Fruit fly (Drosophila melanogaster) whole organism, embryonic: Measurements from ENCODE around the gene ovm.
A peak's percentile ranks its signal among the peaks of the same experiment; 100 is the strongest.

Experiments
- Bdp1 ChIP-seq: fragments of 200-800 bp; sonication (Bioruptor generic); optimal IDR thresholded peaks from 3 replicates; lab custom pipeline; 2016; ENCODE audit warnings: missing biosample characterization, missing genetic modification characterization
- Bgb ChIP-seq: fragments of 200-800 bp; sonication (Bioruptor generic); IDR thresholded peaks from 2 replicates; pipeline ENCODE4 v1.3.6; 2022; ENCODE audit warnings: missing biosample characterization, missing genetic modification characterization; ENCODE audit not compliant: partially characterized antibody
- CG10366 ChIP-seq: fragments of 200-800 bp; sonication (Bioruptor generic); IDR thresholded peaks from 2 replicates; pipeline ENCODE4 v1.3.6; 2022; ENCODE audit warnings: missing biosample characterization, missing genetic modification characterization
- CG10959 ChIP-seq: fragments of 200-800 bp; sonication (Bioruptor generic); IDR thresholded peaks from 2 replicates; pipeline ENCODE4 v1.3.6; 2022; ENCODE audit warnings: missing biosample characterization, missing genetic modification characterization
- CG11456 ChIP-seq: fragments of 200-800 bp; sonication (Bioruptor generic); IDR thresholded peaks from 3 replicates; pipeline ENCODE4 v1.3.6; 2022; ENCODE audit warnings: missing biosample characterization, missing genetic modification characterization
- CG11504 ChIP-seq: fragments of 200-800 bp; sonication (Bioruptor generic); optimal IDR thresholded peaks from 3 replicates; lab custom pipeline; 2019; ENCODE audit warnings: missing biosample characterization, mild to moderate bottlenecking, missing genetic modification characterization, moderate library complexity
- CG11723 ChIP-seq: fragments of 200-800 bp; sonication (Bioruptor generic); optimal IDR thresholded peaks from 2 replicates; lab custom pipeline; 2017; ENCODE audit warnings: missing biosample characterization, mild to moderate bottlenecking, missing genetic modification characterization
- CG12155 ChIP-seq: fragments of 200-800 bp; sonication (Bioruptor generic); optimal IDR thresholded peaks from 3 replicates; lab custom pipeline; 2016; ENCODE audit warnings: missing biosample characterization, missing genetic modification characterization
- CG12659 ChIP-seq: fragments of 200-800 bp; sonication (Bioruptor generic); optimal IDR thresholded peaks from 3 replicates; lab custom pipeline; 2017; ENCODE audit warnings: mild to moderate bottlenecking, missing biosample characterization, missing genetic modification reagents, missing genetic modification characterization
- CG13287 ChIP-seq: fragments of 200-800 bp; sonication (Bioruptor generic); IDR thresholded peaks from 2 replicates; pipeline ENCODE4 v1.3.6; 2022; ENCODE audit warnings: missing biosample characterization, missing genetic modification characterization; ENCODE audit not compliant: partially characterized antibody
- CG14441 ChIP-seq: fragments of 200-800 bp; sonication (Bioruptor generic); IDR thresholded peaks from 2 replicates; pipeline ENCODE4 v1.3.6; 2022; ENCODE audit warnings: missing biosample characterization, missing genetic modification characterization
- CG17361 ChIP-seq: fragments of 200-800 bp; sonication (Bioruptor generic); IDR thresholded peaks from 3 replicates; pipeline ENCODE4 v1.3.6; 2022; ENCODE audit warnings: missing biosample characterization, missing genetic modification characterization
- CG3281 ChIP-seq: fragments of 200-800 bp; sonication (Bioruptor generic); optimal IDR thresholded peaks from 3 replicates; lab custom pipeline; 2017; ENCODE audit warnings: missing biosample characterization, mild to moderate bottlenecking, missing genetic modification characterization
- CG4730 ChIP-seq: fragments of 200-800 bp; sonication (Bioruptor generic); IDR thresholded peaks from 2 replicates; pipeline ENCODE4 v1.3.6; 2022; ENCODE audit warnings: missing biosample characterization, missing genetic modification characterization
- CG5245 ChIP-seq: fragments of 200-800 bp; sonication (Bioruptor generic); optimal IDR thresholded peaks from 3 replicates; lab custom pipeline; 2016; ENCODE audit warnings: missing biosample characterization, missing genetic modification characterization
- CG6254 ChIP-seq: fragments of 200-800 bp; sonication (Bioruptor generic); optimal IDR thresholded peaks from 3 replicates; lab custom pipeline; 2017; ENCODE audit warnings: mild to moderate bottlenecking, missing biosample characterization, missing genetic modification reagents, missing genetic modification characterization
- CG6813 ChIP-seq: fragments of 200-800 bp; sonication (Bioruptor generic); optimal IDR thresholded peaks from 2 replicates; lab custom pipeline; 2017; ENCODE audit warnings: missing biosample characterization, missing genetic modification characterization, mild to moderate bottlenecking, moderate library complexity, missing genetic modification reagents
- CG8388 ChIP-seq: fragments of 200-800 bp; sonication (Bioruptor generic); optimal IDR thresholded peaks from 2 replicates; lab custom pipeline; 2019; ENCODE audit warnings: missing biosample characterization, mild to moderate bottlenecking, missing genetic modification characterization, moderate library complexity
- CG9727 ChIP-seq: fragments of 200-800 bp; sonication (Bioruptor generic); optimal IDR thresholded peaks from 3 replicates; lab custom pipeline; 2017; ENCODE audit warnings: missing biosample characterization, mild to moderate bottlenecking, missing genetic modification characterization
- CG9932 ChIP-seq: fragments of 200-800 bp; sonication (Bioruptor generic); IDR thresholded peaks from 2 replicates; pipeline ENCODE4 v1.3.6; 2022; ENCODE audit warnings: missing biosample characterization, missing genetic modification characterization
- CkIIα-i1 ChIP-seq: fragments of 200-800 bp; sonication (Bioruptor generic); IDR thresholded peaks from 2 replicates; pipeline ENCODE4 v1.3.6; 2022; ENCODE audit warnings: missing biosample characterization, missing genetic modification characterization
- Dek ChIP-seq: fragments of 200-800 bp; sonication (Bioruptor generic); optimal IDR thresholded peaks from 3 replicates; lab custom pipeline; 2019; ENCODE audit warnings: missing biosample characterization, mild to moderate bottlenecking, missing genetic modification characterization, moderate library complexity
- Fer1 ChIP-seq: fragments of 200-800 bp; sonication (Bioruptor generic); optimal IDR thresholded peaks from 2 replicates; lab custom pipeline; 2017; ENCODE audit warnings: missing biosample characterization, mild to moderate bottlenecking, missing genetic modification characterization
- Fer3 ChIP-seq: fragments of 200-800 bp; sonication (Bioruptor generic); optimal IDR thresholded peaks from 2 replicates; lab custom pipeline; 2018; ENCODE audit warnings: missing biosample characterization, mild to moderate bottlenecking, missing genetic modification characterization, moderate library complexity
- H15 ChIP-seq: fragments of 200-800 bp; sonication (Bioruptor generic); IDR thresholded peaks from 3 replicates; pipeline ENCODE4 v1.3.6; 2022; ENCODE audit warnings: missing biosample characterization, missing genetic modification characterization
- Lhr ChIP-seq: fragments of 200-800 bp; sonication (Bioruptor generic); optimal IDR thresholded peaks from 3 replicates; lab custom pipeline; 2017; ENCODE audit warnings: mild to moderate bottlenecking, missing biosample characterization, missing genetic modification reagents, missing genetic modification characterization
- MTF-1 ChIP-seq: fragments of 200-800 bp; sonication (Bioruptor generic); optimal IDR thresholded peaks from 2 replicates; lab custom pipeline; 2018; ENCODE audit warnings: missing biosample characterization, mild to moderate bottlenecking, missing genetic modification characterization, borderline replicate concordance
- NfI ChIP-seq: fragments of 200-800 bp; sonication (Bioruptor generic); optimal IDR thresholded peaks from 3 replicates; lab custom pipeline; 2018; ENCODE audit warnings: missing biosample characterization, mild to moderate bottlenecking, missing genetic modification characterization, moderate library complexity
- Optix ChIP-seq: fragments of 200-800 bp; sonication (Bioruptor generic); IDR thresholded peaks from 3 replicates; pipeline ENCODE4 v1.3.6; 2022; ENCODE audit warnings: missing biosample characterization, missing genetic modification characterization
- Poxn ChIP-seq: fragments of 200-800 bp; sonication (Bioruptor generic); IDR thresholded peaks from 2 replicates; pipeline ENCODE4 v1.3.6; 2022; ENCODE audit warnings: missing biosample characterization, missing genetic modification characterization
- Six4 ChIP-seq: fragments of 200-800 bp; sonication (Bioruptor generic); optimal IDR thresholded peaks from 2 replicates; lab custom pipeline; 2016; ENCODE audit warnings: missing biosample characterization, missing genetic modification characterization
- Sox102F ChIP-seq: fragments of 200-800 bp; sonication (Bioruptor generic); optimal IDR thresholded peaks from 2 replicates; lab custom pipeline; 2018; ENCODE audit warnings: missing biosample characterization, mild to moderate bottlenecking, missing genetic modification characterization, moderate library complexity
- ara ChIP-seq: fragments of 200-800 bp; sonication (Bioruptor generic); IDR thresholded peaks from 2 replicates; pipeline ENCODE4 v1.3.6; 2022; ENCODE audit warnings: missing biosample characterization, missing genetic modification characterization
- btn ChIP-seq: fragments of 200-800 bp; sonication (Bioruptor generic); optimal IDR thresholded peaks from 2 replicates; lab custom pipeline; 2016; ENCODE audit warnings: missing biosample characterization, missing genetic modification characterization
- cas ChIP-seq: fragments of 200-800 bp; sonication (Bioruptor generic); IDR thresholded peaks from 2 replicates; pipeline ENCODE4 v1.3.6; 2022; ENCODE audit warnings: missing biosample characterization, missing genetic modification characterization
- dimm ChIP-seq: fragments of 200-800 bp; sonication (Bioruptor generic); IDR thresholded peaks from 2 replicates; pipeline ENCODE4 v1.3.6; 2022; ENCODE audit warnings: missing biosample characterization, missing genetic modification characterization
- exex ChIP-seq: fragments of 200-800 bp; sonication (Bioruptor generic); optimal IDR thresholded peaks from 4 replicates; lab custom pipeline; 2018; ENCODE audit warnings: missing biosample characterization, mild to moderate bottlenecking, missing genetic modification characterization, moderate library complexity
- fd3F ChIP-seq: fragments of 200-800 bp; sonication (Bioruptor generic); optimal IDR thresholded peaks from 2 replicates; lab custom pipeline; 2018; ENCODE audit warnings: missing biosample characterization, mild to moderate bottlenecking, missing genetic modification characterization, moderate library complexity
- gce ChIP-seq: fragments of 200-800 bp; sonication (Bioruptor generic); IDR thresholded peaks from 3 replicates; pipeline ENCODE4 v1.3.6; 2022; ENCODE audit warnings: missing biosample characterization, missing genetic modification characterization
- gsb ChIP-seq: fragments of 200-800 bp; sonication (Bioruptor generic); IDR thresholded peaks from 2 replicates; pipeline ENCODE4 v1.3.6; 2022; ENCODE audit warnings: missing biosample characterization, missing genetic modification characterization
- hth ChIP-seq: fragments of >200 bp; optimal IDR thresholded peaks from 2 replicates; lab custom pipeline; 2017; ENCODE audit warnings: inconsistent platforms
- klu ChIP-seq: fragments of 200-800 bp; sonication (Bioruptor generic); IDR thresholded peaks from 2 replicates; pipeline ENCODE4 v1.3.6; 2022; ENCODE audit warnings: missing biosample characterization, missing genetic modification characterization
- lbe ChIP-seq: fragments of 200-800 bp; sonication (Bioruptor generic); optimal IDR thresholded peaks from 2 replicates; lab custom pipeline; 2016; ENCODE audit warnings: missing biosample characterization, mild to moderate bottlenecking, missing genetic modification characterization
- pzg ChIP-seq: fragments of 200-800 bp; sonication (Bioruptor generic); optimal IDR thresholded peaks from 3 replicates; lab custom pipeline; 2018; ENCODE audit warnings: missing biosample characterization, mild to moderate bottlenecking, missing genetic modification characterization, moderate library complexity
- repo ChIP-seq: fragments of 200-800 bp; sonication (Bioruptor generic); optimal IDR thresholded peaks from 2 replicates; lab custom pipeline; 2016; ENCODE audit warnings: missing biosample characterization, missing genetic modification characterization
- schlank ChIP-seq: fragments of 200-800 bp; sonication (Bioruptor generic); optimal IDR thresholded peaks from 2 replicates; lab custom pipeline; 2018; ENCODE audit warnings: missing biosample characterization, mild to moderate bottlenecking, missing genetic modification characterization
- sens ChIP-seq: fragments of 200-800 bp; sonication (Bioruptor generic); peaks from one replicate; lab custom pipeline; 2016; ENCODE audit warnings: missing biosample characterization, missing genetic modification characterization
- tap ChIP-seq: fragments of 200-800 bp; optimal IDR thresholded peaks from 3 replicates; lab custom pipeline; 2019; ENCODE audit warnings: missing biosample characterization, mild to moderate bottlenecking, missing genetic modification characterization, moderate library complexity
- trh ChIP-seq: fragments of 200-800 bp; sonication (Bioruptor generic); optimal IDR thresholded peaks from 2 replicates; lab custom pipeline; 2016; ENCODE audit warnings: missing biosample characterization, missing genetic modification characterization
- ttk ChIP-seq: fragments of 200-800 bp; sonication (Bioruptor generic); IDR thresholded peaks from 2 replicates; pipeline ENCODE4 v2.1.2; 2022; ENCODE audit warnings: missing biosample characterization, missing genetic modification characterization
- zen ChIP-seq: fragments of 200-800 bp; sonication (Bioruptor generic); optimal IDR thresholded peaks from 3 replicates; lab custom pipeline; 2018; ENCODE audit warnings: missing biosample characterization, mild to moderate bottlenecking, missing genetic modification characterization, moderate library complexity

The ovm gene

DNA sequence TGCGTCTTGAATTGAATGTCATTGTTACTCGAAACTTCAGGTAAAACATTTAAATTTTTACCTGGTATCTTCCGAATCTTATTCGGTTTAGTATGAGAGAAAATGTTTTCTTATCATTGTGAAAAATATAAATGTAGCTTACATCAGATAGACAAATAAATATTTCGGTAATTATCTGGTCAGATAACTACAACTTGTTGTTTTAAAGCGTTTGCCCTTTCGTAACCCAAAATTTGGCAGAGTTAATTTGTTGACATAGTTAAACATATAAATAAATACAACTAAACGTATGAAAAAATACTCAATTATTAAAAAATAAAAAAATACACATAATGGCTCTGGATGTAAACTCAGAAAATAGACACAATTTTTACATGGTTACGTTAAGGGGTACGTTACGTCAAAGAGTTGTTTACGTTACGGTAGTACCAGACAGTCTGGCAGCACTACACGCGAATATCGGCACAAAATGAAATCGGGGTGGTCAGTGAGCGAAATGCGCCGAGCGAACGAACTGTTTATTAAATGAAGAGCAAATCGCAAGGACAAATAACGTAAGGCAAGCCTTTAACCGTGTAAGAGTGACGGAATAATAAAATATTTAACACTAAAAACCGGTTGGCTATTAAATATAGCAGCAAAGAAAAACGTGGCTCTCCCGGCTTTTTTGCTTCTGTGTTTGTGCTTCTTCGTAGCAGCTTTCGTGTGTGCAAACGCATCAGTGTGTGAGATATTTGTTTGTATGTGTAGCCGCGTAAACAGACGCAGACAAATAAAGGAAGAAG, 41.8 kb upstream of the ovm start (continued):
- TF ChIP-seq Dek (tag; lab: Kevin White, UChicago) (no peak), tap (tag; lab: Kevin White, UChicago) (no peak), CG8388 (GFP tag; lab: Kevin White, UChicago) (no peak), ara (GFP tag; lab: Robert Waterston, UW) (no peak), gsb (GFP tag; lab: Robert Waterston, UW) (no peak), CG10366 (GFP tag; lab: Robert Waterston, UW) (no peak), schlank (tag; lab: Kevin White, UChicago) (no peak), CG6813 (no peak), CG11723 (GFP tag; lab: Kevin White, UChicago) (no peak), CG13287 (GFP tag; lab: Robert Waterston, UW) (peak; percentile 72), CG9932 (GFP tag; lab: Robert Waterston, UW) (no peak), klu (GFP tag; lab: Robert Waterston, UW) (no peak), exex (tag; lab: Kevin White, UChicago) (no peak), Optix (GFP tag; lab: Robert Waterston, UW) (no peak), Lhr (GFP tag; lab: Kevin White, UChicago) (no peak), Fer1 (GFP tag; lab: Kevin White, UChicago) (peak; percentile 44), CG11456 (no peak), cas (GFP tag; lab: Robert Waterston, UW) (no peak), sens (peak; percentile 31), CG5245 (no peak), CG12659 (GFP tag; lab: Kevin White, UChicago) (peak; percentile 35), CG17361 (GFP tag; lab: Robert Waterston, UW) (no peak), Fer3 (no peak), CG3281 (GFP tag; lab: Kevin White, UChicago) (no peak), MTF-1 (GFP tag; lab: Kevin White, UChicago) (no peak), CG10959 (GFP tag; lab: Robert Waterston, UW) (no peak), lbe (peak; percentile 33), CG11504 (tag; lab: Kevin White, UChicago) (peak; percentile 55), Poxn (GFP tag; lab: Robert Waterston, UW) (no peak), hth (lab: Kevin White, UChicago) (no peak), CG14441 (GFP tag; lab: Robert Waterston, UW) (no peak), pzg (GFP tag; lab: Kevin White, UChicago) (peak; percentile 41), CG9727 (GFP tag; lab: Kevin White, UChicago) (no peak), CG12155 (GFP tag; lab: Kevin White, UChicago) (no peak), btn (no peak), CkIIα-i1 (GFP tag; lab: Robert Waterston, UW) (no peak), H15 (no peak), dimm (GFP tag; lab: Robert Waterston, UW) (no peak), NfI (GFP tag; lab: Kevin White, UChicago) (no peak), CG6254 (GFP tag; lab: Kevin White, UChicago) (no peak), Six4 (no peak), ttk (no peak), CG4730 (GFP tag; lab: Robert Waterston, UW) (no peak), gce (GFP tag; lab: Robert Waterston, UW) (no peak), Bgb (GFP tag; lab: Robert Waterston, UW) (peak; percentile 60; the same call in 1 of the 2 replicates), fd3F (GFP tag; lab: Kevin White, UChicago) (no peak), Bdp1 (GFP tag; lab: Kevin White, UChicago) (no peak), repo (GFP tag; lab: Kevin White, UChicago) (no peak), zen (tag; lab: Kevin White, UChicago) (no peak), Sox102F (GFP tag; lab: Kevin White, UChicago) (no peak), trh (GFP tag; lab: Kevin White, UChicago) (no peak)
